Worm (Caenorhabditis elegans) whole organism, L4/young adult: ENCODE data around the gene Y71H2AM.29.

Experiments used
- W03F9.2 ChIP-seq: fragments of 150-350 bp; optimal IDR thresholded peaks from 2 replicates; lab custom pipeline; 2014; ENCODE audit warnings: missing biosample characterization, missing genetic modification characterization
- dao-5 ChIP-seq: sonication (generic microtip); optimal IDR thresholded peaks from 2 replicates; lab custom pipeline; 2016; ENCODE audit warnings: missing genotype, missing genetic modification characterization, moderate library complexity, missing compliant biosample characterization
- him-1 ChIP-seq: sonication (generic microtip); optimal IDR thresholded peaks from 2 replicates; lab custom pipeline; 2016; ENCODE audit warnings: missing genotype, missing genetic modification reagents, missing genetic modification characterization, missing compliant biosample characterization

DNA sequence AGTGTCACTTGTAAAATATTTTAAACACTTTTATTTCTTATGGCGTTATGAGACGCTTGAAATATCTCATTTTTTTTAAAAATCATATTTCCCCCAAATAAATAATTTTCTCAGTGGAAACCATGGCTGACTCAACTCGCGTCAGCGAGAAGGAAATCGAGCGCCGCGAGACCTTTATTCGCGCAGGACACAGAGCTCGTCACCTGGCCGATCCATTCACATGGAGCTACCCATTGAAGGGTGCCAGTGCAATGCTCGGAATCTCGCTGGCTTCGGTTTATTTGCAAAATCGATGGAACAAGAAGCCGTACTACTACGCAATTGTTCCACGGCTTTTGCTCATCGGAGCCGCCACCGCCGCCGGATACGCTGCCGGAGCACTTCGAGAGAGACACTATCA is 45.8 kb upstream of the Y71H2AM.29 start, which contains the start of gene nduc-2:
- TF ChIP-seq dao-5 (tag; lab: Kevin White, UChicago): no peak
- no peak for TF ChIP-seq him-1
- no peak for TF ChIP-seq W03F9.2 (tag; lab: Kevin White, UChicago)
